ENCODE assay signal across 3 worm cellular contexts in genomic region chrIV:12044844-12045738, ce11.
TF ChIP-seq lines count a peak whose summit lies in the region.

No protein-coding gene starts in this region.

TF ChIP-seq in whole organism, L1 larva, 84 proteins besides CTCF, POLR2A, EP300 and RAD21 (continued from another document and continues in another):
- peak in 2 of 6 experiments; percentile 53 to 67 for TF ChIP-seq elt-3 (tag; optimal IDR thresholded peaks at IDR 0.05; lab: Kevin White, UChicago)
- TF ChIP-seq swsn-7 (tag; optimal IDR thresholded peaks at IDR 0.05; lab: Kevin White, UChicago), result no peak
- TF ChIP-seq alr-1 (tag; optimal IDR thresholded peaks at IDR 0.05; lab: Kevin White, UChicago; ENCODE audit: borderline replicate concordance), result no peak
- peak; percentile 31 for TF ChIP-seq rnt-1 (tag; optimal IDR thresholded peaks at IDR 0.05; lab: Kevin White, UChicago)
- no peak for TF ChIP-seq nhr-76 (tag; optimal IDR thresholded peaks at IDR 0.05; lab: Kevin White, UChicago)
- no peak for TF ChIP-seq aha-1 (tag; optimal IDR thresholded peaks at IDR 0.05; lab: Kevin White, UChicago)
- TF ChIP-seq snpc-4 (tag; optimal IDR thresholded peaks at IDR 0.05; lab: Kevin White, UChicago), result no peak
- no peak for TF ChIP-seq hpl-2 (GFP tag; optimal IDR thresholded peaks at IDR 0.05; lab: Kevin White, UChicago)
- peak in 1 of 2 experiments; percentile 23 for TF ChIP-seq lsy-2 (tag; optimal IDR thresholded peaks at IDR 0.05; lab: Kevin White, UChicago)
- no peak for TF ChIP-seq ama-1 (optimal IDR thresholded peaks at IDR 0.05; lab: Kevin White, UChicago)
- TF ChIP-seq mdl-1 (tag; optimal IDR thresholded peaks at IDR 0.05; lab: Kevin White, UChicago), result no peak
- no peak for TF ChIP-seq skn-1 (tag; optimal IDR thresholded peaks at IDR 0.05; lab: Kevin White, UChicago)
- no peak for TF ChIP-seq isw-1 (GFP tag; IDR thresholded peaks at IDR 0.05; lab: Robert Waterston, UW)
- TF ChIP-seq lin-39 (tag; optimal IDR thresholded peaks at IDR 0.05; lab: Kevin White, UChicago), result no peak
- TF ChIP-seq nhr-237 (tag; optimal IDR thresholded peaks at IDR 0.05; lab: Kevin White, UChicago), result no peak
- TF ChIP-seq elt-2 (tag; optimal IDR thresholded peaks at IDR 0.05; lab: Kevin White, UChicago), result no peak
- TF ChIP-seq nhr-90 (tag; optimal IDR thresholded peaks at IDR 0.05; lab: Kevin White, UChicago; ENCODE audit: poor library complexity), result peak; percentile 53
- TF ChIP-seq tbx-2 (tag; optimal IDR thresholded peaks at IDR 0.05; lab: Kevin White, UChicago), result peak; percentile 21
- no peak for TF ChIP-seq ztf-11 (tag; optimal IDR thresholded peaks at IDR 0.05; lab: Kevin White, UChicago)
- TF ChIP-seq hlh-4 (tag; optimal IDR thresholded peaks at IDR 0.05; lab: Kevin White, UChicago), result no peak
- no peak for TF ChIP-seq ceh-8 (GFP tag; optimal IDR thresholded peaks at IDR 0.05; lab: Kevin White, UChicago)
- no peak for TF ChIP-seq fkh-4 (tag; optimal IDR thresholded peaks at IDR 0.05; lab: Kevin White, UChicago; ENCODE audit: borderline replicate concordance)
- peak; percentile 48 for TF ChIP-seq nhr-71 (tag; optimal IDR thresholded peaks at IDR 0.05; lab: Kevin White, UChicago)
- TF ChIP-seq dpl-1 (GFP tag; optimal IDR thresholded peaks at IDR 0.05; lab: Kevin White, UChicago), result peak in 1 of 3 experiments; percentile 18
- no peak for TF ChIP-seq aly-2 (tag; optimal IDR thresholded peaks at IDR 0.05; lab: Kevin White, UChicago)
- TF ChIP-seq mef-2 (tag; optimal IDR thresholded peaks at IDR 0.05; lab: Kevin White, UChicago), result no peak
- TF ChIP-seq nhr-84 (tag; optimal IDR thresholded peaks at IDR 0.05; lab: Kevin White, UChicago), result no peak
- TF ChIP-seq egl-13 (tag; optimal IDR thresholded peaks at IDR 0.05; lab: Kevin White, UChicago), result no peak
- peak; percentile 74 for TF ChIP-seq lin-14 (GFP tag; optimal IDR thresholded peaks at IDR 0.05; lab: Kevin White, UChicago)
- no peak for TF ChIP-seq C04F5.9 (tag; optimal IDR thresholded peaks at IDR 0.05; lab: Kevin White, UChicago)
- no peak for TF ChIP-seq C16A3.4 (tag; optimal IDR thresholded peaks at IDR 0.05; lab: Kevin White, UChicago)
- no peak for TF ChIP-seq sptf-1 (tag; optimal IDR thresholded peaks at IDR 0.05; lab: Kevin White, UChicago)
- no peak for TF ChIP-seq unc-62 (GFP tag; optimal IDR thresholded peaks at IDR 0.05; lab: Kevin White, UChicago)
- no peak for TF ChIP-seq fkh-8 (tag; optimal IDR thresholded peaks at IDR 0.05; lab: Kevin White, UChicago)
- no peak for TF ChIP-seq pag-3 (tag; optimal IDR thresholded peaks at IDR 0.05; lab: Kevin White, UChicago; ENCODE audit: borderline replicate concordance, insufficient read depth)
- TF ChIP-seq ceh-82 (tag; optimal IDR thresholded peaks at IDR 0.05; lab: Kevin White, UChicago), result no peak
- TF ChIP-seq nhr-20 (tag; optimal IDR thresholded peaks at IDR 0.05; lab: Kevin White, UChicago), result peak; percentile 71
- no peak for TF ChIP-seq irx-1 (tag; optimal IDR thresholded peaks at IDR 0.05; lab: Kevin White, UChicago)
- no peak for TF ChIP-seq nhr-47 (tag; optimal IDR thresholded peaks at IDR 0.05; lab: Kevin White, UChicago)
- no peak for TF ChIP-seq ceh-88 (GFP tag; IDR thresholded peaks at IDR 0.05; lab: Robert Waterston, UW)
- no peak for TF ChIP-seq efl-3 (GFP tag; optimal IDR thresholded peaks at IDR 0.05; lab: Kevin White, UChicago)
- TF ChIP-seq lin-15B (tag; optimal IDR thresholded peaks at IDR 0.05; lab: Kevin White, UChicago), result no peak
- TF ChIP-seq vab-15 (tag; optimal IDR thresholded peaks at IDR 0.05; lab: Kevin White, UChicago), result no peak
- no peak for TF ChIP-seq pqm-1 (tag; optimal IDR thresholded peaks at IDR 0.05; lab: Kevin White, UChicago)
- TF ChIP-seq egl-27 (tag; optimal IDR thresholded peaks at IDR 0.05; lab: Kevin White, UChicago), result no peak

TF ChIP-seq in whole organism, L2 larva, 48 proteins besides CTCF, POLR2A, EP300 and RAD21 (continued from another document):
- TF ChIP-seq nhr-21 (tag; optimal IDR thresholded peaks at IDR 0.05; lab: Kevin White, UChicago), result peak; percentile 47
- no peak for TF ChIP-seq elt-1 (tag; optimal IDR thresholded peaks at IDR 0.05; lab: Kevin White, UChicago)
- TF ChIP-seq nhr-23 (tag; optimal IDR thresholded peaks at IDR 0.05; lab: Kevin White, UChicago), result no peak
- TF ChIP-seq ceh-16 (tag; optimal IDR thresholded peaks at IDR 0.05; lab: Kevin White, UChicago), result peak; percentile 29
- no peak for TF ChIP-seq dmd-4 (tag; optimal IDR thresholded peaks at IDR 0.05; lab: Kevin White, UChicago)
- no peak for TF ChIP-seq nhr-6 (tag; optimal IDR thresholded peaks at IDR 0.05; lab: Kevin White, UChicago)
- peak; percentile 28 for TF ChIP-seq fos-1 (tag; optimal IDR thresholded peaks at IDR 0.05; lab: Kevin White, UChicago)
- peak; percentile 34 for TF ChIP-seq egl-27 (tag; optimal IDR thresholded peaks at IDR 0.05; lab: Kevin White, UChicago)
TF ChIP-seq in whole organism, L2 larva: peak in this region for 10.

TF ChIP-seq in whole organism, L3 larva, 47 proteins besides CTCF, POLR2A, EP300 and RAD21 (continued from another document):
- TF ChIP-seq ceh-16 (tag; optimal IDR thresholded peaks at IDR 0.05; lab: Kevin White, UChicago), result no peak
- peak; percentile 19 for TF ChIP-seq elt-2 (tag; optimal IDR thresholded peaks at IDR 0.05; lab: Kevin White, UChicago)
- TF ChIP-seq mml-1 (tag; optimal IDR thresholded peaks at IDR 0.05; lab: Kevin White, UChicago), result no peak
- TF ChIP-seq nfya-1 (tag; optimal IDR thresholded peaks at IDR 0.05; lab: Kevin White, UChicago; ENCODE audit: insufficient read depth), result no peak
- TF ChIP-seq nhr-77 (tag; optimal IDR thresholded peaks at IDR 0.05; lab: Kevin White, UChicago), result no peak
- no peak for TF ChIP-seq hmg-11 (tag; optimal IDR thresholded peaks at IDR 0.05; lab: Kevin White, UChicago)
- no peak for TF ChIP-seq nhr-28 (tag; optimal IDR thresholded peaks at IDR 0.05; lab: Kevin White, UChicago)
- TF ChIP-seq ztf-11 (tag; optimal IDR thresholded peaks at IDR 0.05; lab: Kevin White, UChicago), result no peak
- no peak for TF ChIP-seq ZK546.5 (tag; optimal IDR thresholded peaks at IDR 0.05; lab: Kevin White, UChicago)
- TF ChIP-seq fos-1 (tag; optimal IDR thresholded peaks at IDR 0.05; lab: Kevin White, UChicago), result no peak
- TF ChIP-seq skn-1 (tag; optimal IDR thresholded peaks at IDR 0.05; lab: Kevin White, UChicago), result no peak
- no peak for TF ChIP-seq ztf-4 (tag; optimal IDR thresholded peaks at IDR 0.05; lab: Kevin White, UChicago)
- no peak for TF ChIP-seq nhr-237 (tag; optimal IDR thresholded peaks at IDR 0.05; lab: Kevin White, UChicago)
- TF ChIP-seq elt-3 (tag; optimal IDR thresholded peaks at IDR 0.05; lab: Kevin White, UChicago), result no peak
TF ChIP-seq in whole organism, L3 larva: peak in this region for 5.
